Worm (Caenorhabditis elegans) whole organism, L1 larva: Measurements from ENCODE around the gene tyr-6.

Source experiments
- C04F5.9 ChIP-seq: sonication (generic microtip); optimal IDR thresholded peaks from 2 replicates; lab custom pipeline; 2016; ENCODE audit warnings: missing genetic modification characterization, missing compliant biosample characterization
- C16A3.4 ChIP-seq: fragments of 150-350 bp; optimal IDR thresholded peaks from 2 replicates; lab custom pipeline; 2014; ENCODE audit warnings: missing biosample characterization, missing genetic modification characterization
- F16B12.6 ChIP-seq: fragments of 150-350 bp; optimal IDR thresholded peaks from 2 replicates; lab custom pipeline; 2014; ENCODE audit warnings: missing biosample characterization, missing genetic modification characterization
- Y116A8C.19 ChIP-seq: sonication (generic microtip); optimal IDR thresholded peaks from 2 replicates; lab custom pipeline; 2016; ENCODE audit warnings: missing compliant biosample characterization, missing genetic modification characterization, borderline replicate concordance
- aha-1 ChIP-seq: fragments of 150-350 bp; optimal IDR thresholded peaks from 2 replicates; lab custom pipeline; 2014; ENCODE audit warnings: missing biosample characterization, missing genetic modification characterization
- ama-1 ChIP-seq: fragments of 150-350 bp; optimal IDR thresholded peaks from 2 replicates; lab custom pipeline; 2014
- ceh-8 ChIP-seq: fragments of 200-800 bp; sonication (Bioruptor generic); optimal IDR thresholded peaks from 2 replicates; lab custom pipeline; 2018; ENCODE audit warnings: mild to moderate bottlenecking, missing genetic modification characterization, moderate library complexity, missing compliant biosample characterization
- ceh-88 ChIP-seq: fragments of 200-800 bp; sonication (Bioruptor generic); IDR thresholded peaks from 2 replicates; pipeline ENCODE4 v1.3.6; 2022; ENCODE audit warnings: missing genetic modification characterization, missing compliant biosample characterization
- ceh-90 ChIP-seq: sonication (generic microtip); optimal IDR thresholded peaks from 2 replicates; lab custom pipeline; 2016; ENCODE audit warnings: missing genetic modification characterization, missing compliant biosample characterization
- ces-1 ChIP-seq: fragments of 150-350 bp; optimal IDR thresholded peaks from 2 replicates; lab custom pipeline; 2014; ENCODE audit warnings: missing biosample characterization, missing genetic modification reagents, missing genetic modification characterization
- dpl-1 ChIP-seq, 3 experiments: fragments of 150-350 bp in 2 of 3; sonication (generic microtip) in 1 of 3; optimal IDR thresholded peaks; 2 replicates each; lab custom pipeline; 2014 to 2017; ENCODE audit warnings: missing biosample characterization in 3 of 3, missing genetic modification characterization in 3 of 3, missing genetic modification reagents in 3 of 3
- efl-1 ChIP-seq, 4 experiments: fragments of 150-350 bp; optimal IDR thresholded peaks in 3 of 4; peaks in 1 of 4; 1 replicate in 1 of 4; 2 replicates in 3 of 4; lab custom pipeline; 2014; ENCODE audit warnings: missing biosample characterization in 2 of 4, missing genetic modification characterization in 2 of 4, missing genetic modification reagents in 2 of 4
- egl-27 ChIP-seq, 2 experiments: fragments of 150-350 bp in 1 of 2; sonication (generic microtip); optimal IDR thresholded peaks; 3 replicates each; lab custom pipeline; 2017 to 2018; ENCODE audit warnings: missing biosample characterization in 2 of 2, missing genetic modification characterization in 2 of 2, missing genetic modification reagents in 2 of 2
- elt-2 ChIP-seq: sonication (generic microtip); optimal IDR thresholded peaks from 2 replicates; lab custom pipeline; 2016; ENCODE audit warnings: missing genetic modification characterization, mild to moderate bottlenecking, inconsistent platforms, missing compliant biosample characterization, missing genetic modification reagents
- elt-3 ChIP-seq, 6 experiments: fragments of 150-350 bp in 1 of 6; sonication (generic microtip); optimal IDR thresholded peaks; 2 replicates each; lab custom pipeline; 2017 to 2018; ENCODE audit warnings: missing biosample characterization in 6 of 6, missing genetic modification characterization in 6 of 6, inconsistent platforms in 1 of 6
- fkh-10 ChIP-seq: sonication (generic microtip); optimal IDR thresholded peaks from 2 replicates; lab custom pipeline; 2017; ENCODE audit warnings: missing biosample characterization, missing genetic modification reagents, missing genetic modification characterization
- fos-1 ChIP-seq: fragments of 150-350 bp; optimal IDR thresholded peaks from 2 replicates; lab custom pipeline; 2014; ENCODE audit warnings: missing biosample characterization, missing genetic modification characterization
- grh-1 ChIP-seq: fragments of 200-800 bp; sonication (Bioruptor generic); IDR thresholded peaks from 2 replicates; pipeline ENCODE4 v1.3.6; 2022; ENCODE audit warnings: missing genetic modification reagents, missing genetic modification characterization, missing compliant biosample characterization
- hlh-17 ChIP-seq: fragments of 200-800 bp; sonication (Bioruptor generic); optimal IDR thresholded peaks from 2 replicates; lab custom pipeline; 2018; ENCODE audit warnings: missing genetic modification characterization, mild to moderate bottlenecking, missing compliant biosample characterization, moderate library complexity, borderline replicate concordance
- hpl-2 ChIP-seq: fragments of 150-350 bp; optimal IDR thresholded peaks from 2 replicates; lab custom pipeline; 2014; ENCODE audit warnings: missing biosample characterization, missing genetic modification reagents, missing genetic modification characterization
- lin-13 ChIP-seq: fragments of 150-350 bp; optimal IDR thresholded peaks from 2 replicates; lab custom pipeline; 2014; ENCODE audit warnings: missing biosample characterization, missing genetic modification reagents, missing genetic modification characterization
- lin-15B ChIP-seq: fragments of 150-350 bp; sonication (generic microtip); optimal IDR thresholded peaks from 3 replicates; lab custom pipeline; 2014; ENCODE audit warnings: missing biosample characterization, missing genetic modification characterization
- lin-35 ChIP-seq, 2 experiments: fragments of 150-350 bp; optimal IDR thresholded peaks; 2 replicates each; lab custom pipeline; 2014; ENCODE audit warnings: missing biosample characterization in 2 of 2, missing genetic modification characterization in 2 of 2, missing genetic modification reagents in 2 of 2
- lin-39 ChIP-seq: fragments of 150-350 bp; optimal IDR thresholded peaks from 2 replicates; lab custom pipeline; 2014; ENCODE audit warnings: missing biosample characterization, missing genetic modification reagents, missing genetic modification characterization
- lir-3 ChIP-seq: sonication (generic microtip); optimal IDR thresholded peaks from 2 replicates; lab custom pipeline; 2016; ENCODE audit warnings: mild to moderate bottlenecking, missing genetic modification characterization, moderate library complexity, missing compliant biosample characterization; ENCODE audit not compliant: poor library complexity
- mab-9 ChIP-seq: fragments of 200-800 bp; sonication (Bioruptor generic); IDR thresholded peaks from 2 replicates; pipeline ENCODE4 v1.3.6; 2022; ENCODE audit warnings: missing genetic modification reagents, missing genetic modification characterization, missing compliant biosample characterization
- mdl-1 ChIP-seq, 2 experiments: fragments of 150-350 bp; optimal IDR thresholded peaks; 2 replicates each; lab custom pipeline; 2014 to 2017; ENCODE audit warnings: missing biosample characterization in 2 of 2, missing genetic modification characterization in 2 of 2, inconsistent platforms in 1 of 2
- mef-2 ChIP-seq: fragments of 150-350 bp; optimal IDR thresholded peaks from 2 replicates; lab custom pipeline; 2014; ENCODE audit warnings: missing biosample characterization, missing genetic modification characterization
- mep-1 ChIP-seq: fragments of 150-350 bp; optimal IDR thresholded peaks from 2 replicates; lab custom pipeline; 2014; ENCODE audit warnings: missing biosample characterization, missing genetic modification characterization
- nhr-12 ChIP-seq: sonication (generic microtip); optimal IDR thresholded peaks from 2 replicates; lab custom pipeline; 2017; ENCODE audit warnings: missing biosample characterization, missing genetic modification characterization
- nhr-19 ChIP-seq: fragments of 200-800 bp; sonication (Bioruptor generic); conservative IDR thresholded peaks from 2 replicates; pipeline ENCODE4 v1.3.6; 2022; ENCODE audit warnings: missing genetic modification characterization, missing compliant biosample characterization
- nhr-237 ChIP-seq: fragments of 150-350 bp; optimal IDR thresholded peaks from 2 replicates; lab custom pipeline; 2014; ENCODE audit warnings: missing biosample characterization, missing genetic modification characterization
- nhr-28 ChIP-seq: fragments of 150-350 bp; optimal IDR thresholded peaks from 2 replicates; lab custom pipeline; 2014; ENCODE audit warnings: missing biosample characterization, missing genetic modification characterization
- nhr-47 ChIP-seq: sonication (generic microtip); optimal IDR thresholded peaks from 2 replicates; lab custom pipeline; 2016; ENCODE audit warnings: mild to moderate bottlenecking, missing genetic modification characterization, moderate library complexity, missing compliant biosample characterization
- nhr-71 ChIP-seq: sonication (generic microtip); optimal IDR thresholded peaks from 2 replicates; lab custom pipeline; 2016; ENCODE audit warnings: mild to moderate bottlenecking, missing genetic modification characterization, moderate library complexity, missing compliant biosample characterization
- nhr-77 ChIP-seq: fragments of 150-350 bp; optimal IDR thresholded peaks from 2 replicates; lab custom pipeline; 2014; ENCODE audit warnings: missing biosample characterization, missing genetic modification characterization
- nhr-84 ChIP-seq: sonication (generic microtip); optimal IDR thresholded peaks from 2 replicates; lab custom pipeline; 2017; ENCODE audit warnings: missing biosample characterization, missing genetic modification characterization
- nhr-85 ChIP-seq: sonication (generic microtip); peaks from one replicate; lab custom pipeline; 2016; ENCODE audit warnings: missing genetic modification characterization, inconsistent platforms, missing compliant biosample characterization
- nhr-90 ChIP-seq: sonication (generic microtip); optimal IDR thresholded peaks from 2 replicates; lab custom pipeline; 2016; ENCODE audit warnings: mild to moderate bottlenecking, missing genetic modification characterization, missing compliant biosample characterization; ENCODE audit not compliant: poor library complexity
- pag-3 ChIP-seq: sonication (generic microtip); optimal IDR thresholded peaks from 2 replicates; lab custom pipeline; 2017; ENCODE audit warnings: missing genetic modification characterization, mild to moderate bottlenecking, missing compliant biosample characterization, antibody characterized with exemption, borderline replicate concordance; ENCODE audit not compliant: insufficient read depth
- pqm-1 ChIP-seq: sonication (generic microtip); optimal IDR thresholded peaks from 3 replicates; lab custom pipeline; 2017; ENCODE audit warnings: missing biosample characterization, missing genetic modification characterization
- rnt-1 ChIP-seq: sonication (generic microtip); optimal IDR thresholded peaks from 2 replicates; lab custom pipeline; 2016; ENCODE audit warnings: mild to moderate bottlenecking, missing genetic modification characterization, moderate library complexity, missing compliant biosample characterization
- skn-1 ChIP-seq: fragments of 150-350 bp; optimal IDR thresholded peaks from 2 replicates; lab custom pipeline; 2014; ENCODE audit warnings: missing biosample characterization, missing genetic modification characterization
- snpc-4 ChIP-seq: fragments of 150-350 bp; optimal IDR thresholded peaks from 2 replicates; lab custom pipeline; 2014; ENCODE audit warnings: missing biosample characterization, missing genetic modification characterization
- snu-23 ChIP-seq: sonication (generic microtip); optimal IDR thresholded peaks from 2 replicates; lab custom pipeline; 2016; ENCODE audit warnings: missing genetic modification characterization, missing compliant biosample characterization
- sptf-1 ChIP-seq: fragments of 150-350 bp; optimal IDR thresholded peaks from 2 replicates; lab custom pipeline; 2014; ENCODE audit warnings: missing biosample characterization, missing genetic modification characterization
- sup-37 ChIP-seq: fragments of 200-800 bp; sonication (Bioruptor generic); optimal IDR thresholded peaks from 2 replicates; lab custom pipeline; 2018; ENCODE audit warnings: mild to moderate bottlenecking, missing genetic modification characterization, missing compliant biosample characterization
- tlp-1 ChIP-seq: fragments of 150-350 bp; optimal IDR thresholded peaks from 2 replicates; lab custom pipeline; 2014; ENCODE audit warnings: missing biosample characterization, missing genetic modification characterization
- unc-130 ChIP-seq: fragments of 150-350 bp; optimal IDR thresholded peaks from 2 replicates; lab custom pipeline; 2017; ENCODE audit warnings: missing biosample characterization, missing genetic modification characterization, inconsistent platforms
- unc-98 ChIP-seq: fragments of 200-800 bp; sonication (Bioruptor generic); IDR thresholded peaks from 2 replicates; pipeline ENCODE4 v1.3.6; 2022; ENCODE audit warnings: missing genetic modification characterization, missing compliant biosample characterization
- vab-15 ChIP-seq: sonication (generic microtip); optimal IDR thresholded peaks from 2 replicates; lab custom pipeline; 2017; ENCODE audit warnings: missing genotype, mild to moderate bottlenecking, missing genetic modification characterization, missing compliant biosample characterization
- zag-1 ChIP-seq: fragments of 150-350 bp; optimal IDR thresholded peaks from 2 replicates; lab custom pipeline; 2014; ENCODE audit warnings: missing biosample characterization, missing genetic modification characterization
- ztf-4 ChIP-seq: fragments of 150-350 bp; optimal IDR thresholded peaks from 2 replicates; lab custom pipeline; 2014; ENCODE audit warnings: missing biosample characterization, missing genetic modification characterization

tyr-6 gene

DNA sequence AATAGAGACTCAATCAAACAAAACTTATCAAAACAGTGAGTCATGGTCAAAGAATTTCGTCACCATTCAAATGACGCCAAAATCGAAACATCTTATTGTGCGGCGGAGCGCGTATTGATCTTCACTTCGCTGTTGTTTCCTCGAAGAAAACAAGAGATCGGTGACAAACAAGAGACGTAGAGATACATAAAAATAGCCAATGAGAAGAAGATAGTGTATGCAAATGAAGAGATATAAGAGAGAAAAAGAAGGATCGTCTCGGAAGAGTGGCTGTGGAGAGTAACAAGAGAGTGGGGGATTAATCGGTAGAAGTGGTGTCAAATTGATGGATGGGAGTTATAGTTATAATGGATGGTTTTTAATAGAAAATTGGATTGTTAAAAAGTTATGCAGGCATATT lies 5.6 kb upstream of the tyr-6 start (continued):
- TF ChIP-seq skn-1 (tag; lab: Kevin White, UChicago): peak; percentile 22
- no peak for TF ChIP-seq ceh-8 (GFP tag; lab: Kevin White, UChicago)
- TF ChIP-seq unc-98 (GFP tag; lab: Robert Waterston, UW): no peak
- TF ChIP-seq rnt-1: peak; percentile 35
- no peak for TF ChIP-seq tlp-1 (tag; lab: Kevin White, UChicago)
- TF ChIP-seq nhr-47 (tag; lab: Kevin White, UChicago): peak; percentile 56
- TF ChIP-seq grh-1 (GFP tag; lab: Robert Waterston, UW): no peak
- peak; percentile 30 for TF ChIP-seq snpc-4 (tag; lab: Kevin White, UChicago)
- peak; percentile 4 for TF ChIP-seq C16A3.4 (tag; lab: Kevin White, UChicago)
- peak; percentile 25 for TF ChIP-seq nhr-90 (tag; lab: Kevin White, UChicago)
- peak; percentile 42 for TF ChIP-seq fos-1 (tag; lab: Kevin White, UChicago)
- no peak for TF ChIP-seq zag-1 (tag; lab: Kevin White, UChicago)
- no peak for TF ChIP-seq pqm-1
- no peak for TF ChIP-seq ces-1
- peak; percentile 21 to 52 for TF ChIP-seq lin-35 (GFP tag; optimal IDR thresholded peaks at IDR 0.05; lab: Kevin White, UChicago)
- TF ChIP-seq nhr-77 (tag; lab: Kevin White, UChicago): no peak
- TF ChIP-seq hlh-17 (GFP tag; lab: Kevin White, UChicago): no peak
- TF ChIP-seq nhr-85: peak; percentile 81
- TF ChIP-seq C04F5.9 (tag; lab: Kevin White, UChicago): no peak
- no peak for TF ChIP-seq Y116A8C.19 (tag; lab: Kevin White, UChicago)
- TF ChIP-seq nhr-28 (tag; lab: Kevin White, UChicago): no peak
- TF ChIP-seq nhr-84 (tag; lab: Kevin White, UChicago): no peak
- TF ChIP-seq nhr-71 (tag; lab: Kevin White, UChicago): peak; percentile 63
- no peak for TF ChIP-seq nhr-237
- no peak for TF ChIP-seq nhr-12 (tag; lab: Kevin White, UChicago)
- TF ChIP-seq lir-3: peak; percentile 32
- TF ChIP-seq sptf-1 (tag; lab: Kevin White, UChicago): no peak
- no peak for TF ChIP-seq unc-130 (tag; lab: Kevin White, UChicago)
- peak; percentile 6 for TF ChIP-seq F16B12.6 (tag; lab: Kevin White, UChicago)
- no peak for TF ChIP-seq ama-1 (lab: Kevin White, UChicago)
- TF ChIP-seq hpl-2 (GFP tag; lab: Kevin White, UChicago): no peak
- no peak for TF ChIP-seq mdl-1 (tag; optimal IDR thresholded peaks at IDR 0.05; lab: Kevin White, UChicago)
- TF ChIP-seq mef-2 (tag; lab: Kevin White, UChicago): no peak
- TF ChIP-seq ceh-90: no peak
- no peak for TF ChIP-seq ztf-4 (tag; lab: Kevin White, UChicago)
- peak; percentile 71 for TF ChIP-seq snu-23 (GFP tag; lab: Kevin White, UChicago)
- no peak for TF ChIP-seq vab-15 (tag; lab: Kevin White, UChicago)
- TF ChIP-seq aha-1 (tag; lab: Kevin White, UChicago): no peak
- peak; percentile 22 to 50 (median 27) for TF ChIP-seq dpl-1 (GFP tag; optimal IDR thresholded peaks at IDR 0.05; lab: Kevin White, UChicago)
- peak; percentile 85 for TF ChIP-seq mep-1
- peak; percentile 28 for TF ChIP-seq lin-39
- no peak for TF ChIP-seq nhr-19 (GFP tag; lab: Robert Waterston, UW)
- no peak for TF ChIP-seq elt-3 (tag; optimal IDR thresholded peaks at IDR 0.05; lab: Kevin White, UChicago)
- TF ChIP-seq pag-3 (tag; lab: Kevin White, UChicago): no peak
- TF ChIP-seq lin-15B (tag; lab: Kevin White, UChicago): peak; percentile 45
- TF ChIP-seq fkh-10: peak; percentile 33
- TF ChIP-seq egl-27 (tag; optimal IDR thresholded peaks at IDR 0.05; lab: Kevin White, UChicago): no peak
- peak; percentile 59 to 63 for TF ChIP-seq efl-1 (optimal IDR thresholded peaks at IDR 0.05; lab: Kevin White, UChicago)
- TF ChIP-seq efl-1 (GFP tag; optimal IDR thresholded peaks at IDR 0.05 in 1 of 2; lab: Kevin White, UChicago): peak; percentile 52 to 53
- no peak for TF ChIP-seq ceh-88 (GFP tag; lab: Robert Waterston, UW)
- TF ChIP-seq mab-9 (GFP tag; lab: Robert Waterston, UW): no peak
- peak; percentile 6 for TF ChIP-seq lin-13 (GFP tag; lab: Kevin White, UChicago)
- no peak for TF ChIP-seq elt-2 (tag; lab: Kevin White, UChicago)
- no peak for TF ChIP-seq sup-37 (GFP tag; lab: Kevin White, UChicago)
